Worm (Caenorhabditis elegans) whole organism, midembryonic: ENCODE data around the gene gars-1.

Experiments
- T22C8.4 ChIP-seq: fragments of 200-800 bp; sonication (Bioruptor generic); IDR thresholded peaks from 2 replicates; pipeline ENCODE4 v1.3.6; 2022; ENCODE audit warnings: missing genetic modification characterization, missing compliant biosample characterization
- cog-1 ChIP-seq: sonication (generic microtip); optimal IDR thresholded peaks from 2 replicates; lab custom pipeline; 2016; ENCODE audit warnings: missing genetic modification characterization, missing compliant biosample characterization
- flt-1 ChIP-seq: fragments of 200-800 bp; sonication (Bioruptor generic); IDR thresholded peaks from 2 replicates; pipeline ENCODE4 v1.3.6; 2022; ENCODE audit warnings: missing genetic modification characterization, missing compliant biosample characterization
- klf-2 ChIP-seq: fragments of 200-800 bp; sonication (Bioruptor generic); conservative IDR thresholded peaks from 2 replicates; pipeline ENCODE4 v1.3.6; 2022; ENCODE audit warnings: missing genetic modification reagents, missing genetic modification characterization, missing compliant biosample characterization
- med-1 ChIP-seq: sonication (generic microtip); optimal IDR thresholded peaks from 2 replicates; lab custom pipeline; 2017; ENCODE audit warnings: missing genetic modification characterization, mild to moderate bottlenecking, missing compliant biosample characterization, antibody characterized with exemption, missing genetic modification reagents; ENCODE audit not compliant: insufficient read depth
- ref-1 ChIP-seq: fragments of 200-800 bp; sonication (Bioruptor generic); conservative IDR thresholded peaks from 2 replicates; pipeline ENCODE4 v1.3.6; 2022; ENCODE audit warnings: missing genetic modification reagents, missing genetic modification characterization, missing compliant biosample characterization
- tab-1 ChIP-seq: fragments of 200-800 bp; sonication (Bioruptor generic); IDR thresholded peaks from 2 replicates; pipeline ENCODE4 v1.3.6; 2022; ENCODE audit warnings: missing genetic modification characterization, missing compliant biosample characterization
- ztf-23 ChIP-seq: fragments of 200-800 bp; sonication (Bioruptor generic); IDR thresholded peaks from 2 replicates; pipeline ENCODE4 v1.3.6; 2022; ENCODE audit warnings: missing genetic modification reagents, missing genetic modification characterization, missing compliant biosample characterization
- ztf-29 ChIP-seq: fragments of 200-800 bp; sonication (Bioruptor generic); IDR thresholded peaks from 2 replicates; pipeline ENCODE4 v1.3.6; 2022; ENCODE audit warnings: missing genetic modification reagents, missing genetic modification characterization, missing compliant biosample characterization

DNA sequence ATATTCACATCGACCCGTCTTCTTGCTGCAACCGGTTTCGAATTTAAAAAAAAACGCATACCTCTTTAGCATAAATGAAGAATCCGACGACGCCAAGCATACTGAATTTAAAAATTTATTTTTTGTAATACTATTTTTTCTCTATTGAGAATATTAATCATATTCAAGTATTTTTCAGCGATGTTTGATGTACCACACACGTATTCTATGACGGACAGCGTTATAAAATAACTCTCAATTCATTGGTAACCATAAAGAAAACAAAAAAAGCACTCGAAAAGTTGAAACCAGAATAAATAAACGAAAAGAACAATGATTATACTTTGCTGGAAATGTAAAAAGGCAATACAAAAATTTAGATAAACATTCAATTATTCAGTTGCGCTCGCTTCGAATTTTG, 3.9 kb downstream of the gars-1 start, which contains the start of gene T10F2.5:
- TF ChIP-seq cog-1 (tag; lab: Kevin White, UChicago) (no peak), flt-1 (GFP tag; lab: Robert Waterston, UW) (no peak), med-1 (no peak), ref-1 (GFP tag; lab: Robert Waterston, UW) (no peak), klf-2 (GFP tag; lab: Robert Waterston, UW) (no peak), tab-1 (GFP tag; lab: Robert Waterston, UW) (no peak), ztf-29 (GFP tag; lab: Robert Waterston, UW) (no peak), ztf-23 (no peak), T22C8.4 (GFP tag; lab: Robert Waterston, UW) (no peak)
